Worm (Caenorhabditis elegans) whole organism, late embryonic: Measurements from ENCODE around the gene unc-78.

ENCODE experiments used
- Y22D7AL.16 ChIP-seq: sonication (generic microtip); optimal IDR thresholded peaks from 2 replicates; lab custom pipeline; 2016; ENCODE audit warnings: missing genetic modification characterization, missing compliant biosample characterization
- ceh-31 ChIP-seq: sonication (generic microtip); optimal IDR thresholded peaks from 2 replicates; lab custom pipeline; 2016; ENCODE audit warnings: missing genetic modification characterization, missing compliant biosample characterization
- ceh-45 ChIP-seq: fragments of 200-800 bp; sonication (Bioruptor generic); IDR thresholded peaks from 2 replicates; pipeline ENCODE4 v1.3.6; 2022; ENCODE audit warnings: missing genetic modification reagents, missing genetic modification characterization, missing compliant biosample characterization
- che-1 ChIP-seq: sonication (generic microtip); optimal IDR thresholded peaks from 2 replicates; lab custom pipeline; 2016; ENCODE audit warnings: mild to moderate bottlenecking, missing genetic modification characterization, missing compliant biosample characterization
- hlh-15 ChIP-seq: sonication (generic microtip); optimal IDR thresholded peaks from 2 replicates; lab custom pipeline; 2016; ENCODE audit warnings: missing genetic modification characterization, missing compliant biosample characterization
- nfya-1 ChIP-seq: sonication (generic microtip); optimal IDR thresholded peaks from 2 replicates; lab custom pipeline; 2017; ENCODE audit warnings: missing genetic modification characterization, mild to moderate bottlenecking, missing compliant biosample characterization, antibody characterized with exemption, moderate library complexity
- pag-3 ChIP-seq: sonication (generic microtip); optimal IDR thresholded peaks from 2 replicates; lab custom pipeline; 2016; ENCODE audit warnings: missing compliant biosample characterization, missing genetic modification characterization, borderline replicate concordance
- pqm-1 ChIP-seq: sonication (generic microtip); optimal IDR thresholded peaks from 2 replicates; lab custom pipeline; 2016; ENCODE audit warnings: missing genetic modification characterization, missing compliant biosample characterization
- pros-1 ChIP-seq: fragments of 150-350 bp; optimal IDR thresholded peaks from 2 replicates; lab custom pipeline; 2014; ENCODE audit warnings: missing biosample characterization, missing genetic modification reagents, missing genetic modification characterization
- ref-2 ChIP-seq: sonication (generic microtip); optimal IDR thresholded peaks from 2 replicates; lab custom pipeline; 2016; ENCODE audit warnings: missing genetic modification characterization, missing compliant biosample characterization
- syd-9 ChIP-seq: sonication (generic microtip); optimal IDR thresholded peaks from 2 replicates; lab custom pipeline; 2016; ENCODE audit warnings: mild to moderate bottlenecking, missing genetic modification characterization, moderate library complexity, missing compliant biosample characterization
- tbx-2 ChIP-seq: sonication (generic microtip); optimal IDR thresholded peaks from 2 replicates; lab custom pipeline; 2016; ENCODE audit warnings: missing genetic modification characterization, missing compliant biosample characterization

DNA sequence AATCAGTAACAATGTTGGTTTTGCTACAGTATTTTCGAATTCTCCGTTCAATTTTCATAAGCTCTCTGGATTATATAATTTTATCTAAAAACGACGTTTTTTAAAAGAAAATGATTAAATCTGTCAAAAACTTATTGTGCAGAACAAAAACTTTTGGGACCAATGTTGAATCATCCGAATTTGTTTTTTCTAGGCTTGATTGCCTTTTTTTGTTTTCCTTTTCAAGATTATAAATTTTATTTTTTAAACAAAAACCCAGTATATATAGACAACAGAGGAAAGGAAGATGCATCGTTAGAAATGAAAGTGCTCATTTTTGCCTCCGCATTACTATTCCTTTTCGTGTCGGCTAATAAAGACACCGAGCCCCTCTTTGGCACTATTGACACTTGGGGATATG, 33.1 kb upstream of the unc-78 start, which contains the start of gene ZK813.7:
- TF ChIP-seq tbx-2 (tag; lab: Kevin White, UChicago) (no peak), nfya-1 (no peak), ceh-45 (no peak), ceh-31 (tag; lab: Kevin White, UChicago) (no peak), che-1 (tag; lab: Kevin White, UChicago) (no peak), hlh-15 (tag; lab: Kevin White, UChicago) (no peak), ref-2 (no peak), pros-1 (no peak), pqm-1 (no peak), pag-3 (tag; lab: Kevin White, UChicago) (no peak), Y22D7AL.16 (tag; lab: Kevin White, UChicago) (no peak), syd-9 (no peak)
